Worm (Caenorhabditis elegans) whole organism, L4 larva: ENCODE results near the gene C29E4.13.

Experiments
- ZK546.5 ChIP-seq, 2 experiments: sonication (generic microtip); optimal IDR thresholded peaks; 2 replicates each; lab custom pipeline; 2017; ENCODE audit warnings: missing biosample characterization in 2 of 2, missing genetic modification characterization in 2 of 2
- ceh-28 ChIP-seq: fragments of 150-350 bp; optimal IDR thresholded peaks from 2 replicates; lab custom pipeline; 2014; ENCODE audit warnings: missing biosample characterization, missing genetic modification reagents, missing genetic modification characterization
- fos-1 ChIP-seq: fragments of 150-350 bp; optimal IDR thresholded peaks from 2 replicates; lab custom pipeline; 2014; ENCODE audit warnings: missing biosample characterization, missing genetic modification characterization
- gei-8 ChIP-seq: fragments of 200-800 bp; sonication (Bioruptor generic); optimal IDR thresholded peaks from 2 replicates; lab custom pipeline; 2018; ENCODE audit warnings: mild to moderate bottlenecking, missing genetic modification characterization, missing compliant biosample characterization
- jun-1 ChIP-seq: fragments of 150-350 bp; optimal IDR thresholded peaks from 2 replicates; lab custom pipeline; 2014; ENCODE audit warnings: missing biosample characterization, missing genetic modification reagents, missing genetic modification characterization
- mxl-3 ChIP-seq: fragments of 200-800 bp; sonication (Bioruptor generic); optimal IDR thresholded peaks from 2 replicates; lab custom pipeline; 2018; ENCODE audit warnings: mild to moderate bottlenecking, missing genetic modification characterization, missing compliant biosample characterization
- skn-1 ChIP-seq: fragments of 150-350 bp; optimal IDR thresholded peaks from 2 replicates; lab custom pipeline; 2014; ENCODE audit warnings: missing biosample characterization, missing genetic modification characterization
- unc-39 ChIP-seq: sonication (generic microtip); optimal IDR thresholded peaks from 2 replicates; lab custom pipeline; 2017; ENCODE audit warnings: missing biosample characterization, missing genetic modification characterization

- TF ChIP-seq skn-1 (tag; lab: Kevin White, UChicago) (no peak), ZK546.5 (tag; optimal IDR thresholded peaks at IDR 0.05; lab: Kevin White, UChicago) (no peak), mxl-3 (GFP tag; lab: Kevin White, UChicago) (no peak), gei-8 (GFP tag; lab: Kevin White, UChicago) (no peak), unc-39 (no peak), fos-1 (no peak), ceh-28 (no peak), jun-1 (tag; lab: Kevin White, UChicago) (no peak)
Measured at ce11 chrIII:7922207-7922606, 6.3 kb downstream of the C29E4.13 start, which contains the start of gene C29E4.17.
